Fruit fly (Drosophila melanogaster) whole organism, embryonic: ENCODE measurements around the gene APC4.

Experiments used
- Ada2b ChIP-seq: fragments of 200-800 bp; sonication (Bioruptor generic); IDR thresholded peaks from 2 replicates; pipeline ENCODE4 v1.3.6; 2022; ENCODE audit warnings: missing biosample characterization, missing genetic modification characterization
- Bgb ChIP-seq: fragments of 200-800 bp; sonication (Bioruptor generic); IDR thresholded peaks from 2 replicates; pipeline ENCODE4 v1.3.6; 2022; ENCODE audit warnings: missing biosample characterization, missing genetic modification characterization; ENCODE audit not compliant: partially characterized antibody
- CG14860 ChIP-seq: fragments of 200-800 bp; sonication (Bioruptor generic); IDR thresholded peaks from 3 replicates; pipeline ENCODE4 v1.3.6; 2022; ENCODE audit warnings: missing biosample characterization, missing genetic modification characterization; ENCODE audit not compliant: partially characterized antibody
- CG15073 ChIP-seq: fragments of 200-800 bp; sonication (Bioruptor generic); optimal IDR thresholded peaks from 2 replicates; lab custom pipeline; 2016; ENCODE audit warnings: missing biosample characterization, missing genetic modification characterization
- CG15269 ChIP-seq: fragments of 200-800 bp; sonication (Bioruptor generic); optimal IDR thresholded peaks from 2 replicates; lab custom pipeline; 2018; ENCODE audit warnings: missing biosample characterization, mild to moderate bottlenecking, missing genetic modification characterization, moderate library complexity
- CG1647 ChIP-seq: fragments of 200-800 bp; sonication (Bioruptor generic); optimal IDR thresholded peaks from 3 replicates; lab custom pipeline; 2016; ENCODE audit warnings: missing biosample characterization, missing genetic modification characterization
- CG16779 ChIP-seq: fragments of 200-800 bp; sonication (Bioruptor generic); IDR thresholded peaks from 2 replicates; pipeline ENCODE4 v1.3.6; 2022; ENCODE audit warnings: missing biosample characterization, missing genetic modification characterization
- CG17328 ChIP-seq: fragments of 200-800 bp; sonication (Bioruptor generic); IDR thresholded peaks from 2 replicates; pipeline ENCODE4 v1.3.6; 2022; ENCODE audit warnings: missing biosample characterization, missing genetic modification characterization
- CG2129 ChIP-seq: fragments of 200-800 bp; sonication (Bioruptor generic); IDR thresholded peaks from 2 replicates; pipeline ENCODE4 v1.3.6; 2022; ENCODE audit warnings: missing biosample characterization, missing genetic modification characterization; ENCODE audit not compliant: partially characterized antibody
- CG2712 ChIP-seq: fragments of 200-800 bp; optimal IDR thresholded peaks from 3 replicates; lab custom pipeline; 2019; ENCODE audit warnings: missing biosample characterization, mild to moderate bottlenecking, missing genetic modification characterization, moderate library complexity
- CG2889 ChIP-seq: fragments of 200-800 bp; sonication (Bioruptor generic); IDR thresholded peaks from 3 replicates; pipeline ENCODE4 v1.3.6; 2022; ENCODE audit warnings: missing biosample characterization, missing genetic modification characterization
- CG30403 ChIP-seq: fragments of 200-800 bp; sonication (Bioruptor generic); optimal IDR thresholded peaks from 3 replicates; lab custom pipeline; 2016; ENCODE audit warnings: missing biosample characterization, missing genetic modification characterization
- CG6765 ChIP-seq: fragments of 200-800 bp; sonication (Bioruptor generic); optimal IDR thresholded peaks from 3 replicates; lab custom pipeline; 2017; ENCODE audit warnings: missing biosample characterization, mild to moderate bottlenecking, missing genetic modification characterization
- CG7786 ChIP-seq: fragments of 200-800 bp; sonication (Bioruptor generic); optimal IDR thresholded peaks from 2 replicates; lab custom pipeline; 2016; ENCODE audit warnings: missing biosample characterization, missing genetic modification characterization
- CG8290 ChIP-seq, 3 experiments: fragments of 200-800 bp; sonication (Bioruptor generic); optimal IDR thresholded peaks; 2 replicates each; lab custom pipeline; 2016 to 2019; ENCODE audit warnings: missing biosample characterization in 3 of 3, missing genetic modification characterization in 3 of 3, mild to moderate bottlenecking in 2 of 3, moderate library complexity in 1 of 3
- CG8765 ChIP-seq: fragments of 200-800 bp; sonication (Bioruptor generic); IDR thresholded peaks from 2 replicates; pipeline ENCODE4 v1.3.6; 2022; ENCODE audit warnings: missing biosample characterization, missing genetic modification characterization
- CG8944 ChIP-seq: fragments of 200-800 bp; sonication (Bioruptor generic); optimal IDR thresholded peaks from 3 replicates; lab custom pipeline; 2016; ENCODE audit warnings: missing biosample characterization, missing genetic modification characterization
- CG9932 ChIP-seq: fragments of 200-800 bp; sonication (Bioruptor generic); IDR thresholded peaks from 2 replicates; pipeline ENCODE4 v1.3.6; 2022; ENCODE audit warnings: missing biosample characterization, missing genetic modification characterization
- Dip2 ChIP-seq: fragments of 200-800 bp; sonication (Bioruptor generic); IDR thresholded peaks from 2 replicates; pipeline ENCODE4 v1.3.6; 2022; ENCODE audit warnings: missing biosample characterization, missing genetic modification characterization
- Drgx ChIP-seq: fragments of 200-800 bp; sonication (Bioruptor generic); IDR thresholded peaks from 2 replicates; pipeline ENCODE4 v1.3.6; 2022; ENCODE audit warnings: missing biosample characterization, missing genetic modification characterization
- Fer2 ChIP-seq: fragments of 200-800 bp; sonication (Bioruptor generic); optimal IDR thresholded peaks from 2 replicates; lab custom pipeline; 2018; ENCODE audit warnings: missing biosample characterization, mild to moderate bottlenecking, missing genetic modification characterization, moderate library complexity
- H15 ChIP-seq: fragments of 200-800 bp; sonication (Bioruptor generic); IDR thresholded peaks from 3 replicates; pipeline ENCODE4 v1.3.6; 2022; ENCODE audit warnings: missing biosample characterization, missing genetic modification characterization
- Hr78 ChIP-seq, 2 experiments: fragments of 200-800 bp in 1 of 2; fragments of >200 bp in 1 of 2; sonication (Bioruptor generic) in 1 of 2; optimal IDR thresholded peaks; 2 replicates each; lab custom pipeline; 2017 to 2019; ENCODE audit warnings: missing biosample characterization in 2 of 2, missing genetic modification characterization in 2 of 2, mild to moderate bottlenecking in 1 of 2, moderate library complexity in 1 of 2
- Lim3 ChIP-seq: fragments of 200-800 bp; sonication (Bioruptor generic); IDR thresholded peaks from 2 replicates; pipeline ENCODE4 v1.3.6; 2022; ENCODE audit warnings: missing biosample characterization, missing genetic modification characterization
- Lpt ChIP-seq: fragments of >200 bp; optimal IDR thresholded peaks from 2 replicates; lab custom pipeline; 2018; ENCODE audit warnings: missing biosample characterization, missing genetic modification characterization
- Max ChIP-seq: fragments of 200-800 bp; sonication (Bioruptor generic); optimal IDR thresholded peaks from 2 replicates; lab custom pipeline; 2016; ENCODE audit warnings: missing biosample characterization, mild to moderate bottlenecking, missing genetic modification characterization
- Trl ChIP-seq, 3 experiments: fragments of >200 bp in 2 of 3; fragments of 200-800 bp in 1 of 3; sonication (Bioruptor generic) in 1 of 3; optimal IDR thresholded peaks; 2 replicates in 1 of 3; 3 replicates in 2 of 3; lab custom pipeline; 2016 to 2017; ENCODE audit warnings: missing biosample characterization in 1 of 3, missing genetic modification characterization in 1 of 3
- Usf ChIP-seq: fragments of 200-800 bp; sonication (Bioruptor generic); optimal IDR thresholded peaks from 2 replicates; lab custom pipeline; 2017; ENCODE audit warnings: missing genotype, missing biosample characterization, missing genetic modification characterization
- ase ChIP-seq: fragments of 200-800 bp; sonication (Bioruptor generic); IDR thresholded peaks from 3 replicates; pipeline ENCODE4 v1.3.6; 2022; ENCODE audit warnings: missing biosample characterization, missing genetic modification characterization
- ato ChIP-seq: fragments of 200-800 bp; sonication (Bioruptor generic); IDR thresholded peaks from 2 replicates; pipeline ENCODE4 v1.3.6; 2022; ENCODE audit warnings: missing biosample characterization, missing genetic modification characterization; ENCODE audit not compliant: partially characterized antibody
- btn ChIP-seq: fragments of 200-800 bp; sonication (Bioruptor generic); optimal IDR thresholded peaks from 2 replicates; lab custom pipeline; 2016; ENCODE audit warnings: missing biosample characterization, missing genetic modification characterization
- chm ChIP-seq: fragments of 200-800 bp; sonication (Bioruptor generic); IDR thresholded peaks from 2 replicates; pipeline ENCODE4 v1.3.6; 2022; ENCODE audit warnings: missing biosample characterization, missing genetic modification characterization
- ftz-f1 ChIP-seq: fragments of 200-800 bp; sonication (Bioruptor generic); optimal IDR thresholded peaks from 2 replicates; lab custom pipeline; 2016; ENCODE audit warnings: missing biosample characterization, missing genetic modification characterization
- gce ChIP-seq: fragments of 200-800 bp; sonication (Bioruptor generic); IDR thresholded peaks from 3 replicates; pipeline ENCODE4 v1.3.6; 2022; ENCODE audit warnings: missing biosample characterization, missing genetic modification characterization
- gem ChIP-seq: fragments of 200-800 bp; sonication (Bioruptor generic); optimal IDR thresholded peaks from 2 replicates; lab custom pipeline; 2019; ENCODE audit warnings: missing biosample characterization, mild to moderate bottlenecking, missing genetic modification characterization, moderate library complexity
- grau ChIP-seq: fragments of 200-800 bp; optimal IDR thresholded peaks from 3 replicates; lab custom pipeline; 2019; ENCODE audit warnings: missing biosample characterization, mild to moderate bottlenecking, missing genetic modification characterization, moderate library complexity
- hb ChIP-seq: fragments of 200-800 bp; sonication (Bioruptor generic); IDR thresholded peaks from 3 replicates; pipeline ENCODE4 v1.3.6; 2022; ENCODE audit warnings: missing biosample characterization, missing genetic modification characterization; ENCODE audit not compliant: partially characterized antibody
- jumu ChIP-seq: fragments of 200-800 bp; sonication (Bioruptor generic); optimal IDR thresholded peaks from 3 replicates; lab custom pipeline; 2016; ENCODE audit warnings: missing biosample characterization, missing genetic modification characterization
- kah ChIP-seq: fragments of 200-800 bp; sonication (Bioruptor generic); optimal IDR thresholded peaks from 2 replicates; lab custom pipeline; 2018; ENCODE audit warnings: missing biosample characterization, mild to moderate bottlenecking, missing genetic modification characterization
- lilli ChIP-seq: fragments of 200-800 bp; sonication (Bioruptor generic); optimal IDR thresholded peaks from 3 replicates; lab custom pipeline; 2016; ENCODE audit warnings: missing biosample characterization, missing genetic modification characterization
- lov ChIP-seq, 2 experiments: fragments of 200-800 bp in 1 of 2; fragments of >200 bp in 1 of 2; sonication (Bioruptor generic) in 1 of 2; IDR thresholded peaks in 1 of 2; optimal IDR thresholded peaks in 1 of 2; 2 replicates in 1 of 2; 3 replicates in 1 of 2; pipeline versions ENCODE4 v1.3.6 to Lab custom; 2017 to 2022; ENCODE audit warnings: missing biosample characterization in 1 of 2, missing genetic modification characterization in 1 of 2
- luna ChIP-seq: fragments of 200-800 bp; sonication (Bioruptor generic); optimal IDR thresholded peaks from 2 replicates; lab custom pipeline; 2016; ENCODE audit warnings: missing biosample characterization, missing genetic modification characterization
- phol ChIP-seq: fragments of 200-800 bp; sonication (Bioruptor generic); optimal IDR thresholded peaks from 3 replicates; lab custom pipeline; 2018; ENCODE audit warnings: missing biosample characterization, mild to moderate bottlenecking, missing genetic modification characterization, moderate library complexity
- rib ChIP-seq: fragments of 200-800 bp; sonication (Bioruptor generic); IDR thresholded peaks from 2 replicates; pipeline ENCODE4 v1.3.6; 2022; ENCODE audit warnings: missing biosample characterization, missing genetic modification characterization
- schlank ChIP-seq: fragments of 200-800 bp; sonication (Bioruptor generic); optimal IDR thresholded peaks from 2 replicates; lab custom pipeline; 2018; ENCODE audit warnings: missing biosample characterization, mild to moderate bottlenecking, missing genetic modification characterization
- sna ChIP-seq: fragments of 200-800 bp; sonication (Bioruptor generic); IDR thresholded peaks from 2 replicates; pipeline ENCODE4 v1.3.6; 2022; ENCODE audit warnings: missing biosample characterization, missing genetic modification characterization; ENCODE audit not compliant: partially characterized antibody
- sqz ChIP-seq: fragments of 200-800 bp; sonication (Bioruptor generic); optimal IDR thresholded peaks from 3 replicates; lab custom pipeline; 2018; ENCODE audit warnings: missing biosample characterization, mild to moderate bottlenecking, missing genetic modification characterization
- usp ChIP-seq: fragments of >200 bp; optimal IDR thresholded peaks from 2 replicates; lab custom pipeline; 2017; ENCODE audit warnings: missing biosample characterization, missing genetic modification characterization
- vvl ChIP-seq: fragments of 200-800 bp; sonication (Bioruptor generic); IDR thresholded peaks from 2 replicates; pipeline ENCODE4 v1.3.6; 2022; ENCODE audit warnings: missing biosample characterization, missing genetic modification characterization
- wek ChIP-seq: fragments of 200-800 bp; sonication (Bioruptor generic); optimal IDR thresholded peaks from 3 replicates; lab custom pipeline; 2018; ENCODE audit warnings: missing biosample characterization, mild to moderate bottlenecking, missing genetic modification characterization, moderate library complexity

APC4 gene

dm6 chrX:9062665-9063064 is 20.1 kb upstream of the APC4 start (continued):
- TF ChIP-seq CG2889: no peak
- no peak for TF ChIP-seq Max (GFP tag; lab: Kevin White, UChicago)
- no peak for TF ChIP-seq CG8290 (GFP tag; optimal IDR thresholded peaks at IDR 0.05; lab: Kevin White, UChicago)
- TF ChIP-seq CG8290 (tag; optimal IDR thresholded peaks at IDR 0.05; lab: Kevin White, UChicago): no peak
- TF ChIP-seq schlank (tag; lab: Kevin White, UChicago): no peak
- no peak for TF ChIP-seq ato
- TF ChIP-seq sna: no peak
- TF ChIP-seq Usf (GFP tag; lab: Kevin White, UChicago): no peak
- no peak for TF ChIP-seq Hr78 (GFP tag; optimal IDR thresholded peaks at IDR 0.05; lab: Kevin White, UChicago)
- TF ChIP-seq chm: no peak
- no peak for TF ChIP-seq Lim3 (GFP tag; lab: Robert Waterston, UW)
- TF ChIP-seq Lpt (GFP tag; lab: Kevin White, UChicago): no peak
- TF ChIP-seq CG30403: peak; percentile 13
- no peak for TF ChIP-seq sqz (GFP tag; lab: Kevin White, UChicago)
- no peak for TF ChIP-seq wek (GFP tag; lab: Kevin White, UChicago)
- TF ChIP-seq usp: no peak
- no peak for TF ChIP-seq kah
- TF ChIP-seq CG8944 (GFP tag; lab: Kevin White, UChicago): no peak
- no peak for TF ChIP-seq CG14860
- TF ChIP-seq hb (GFP tag; lab: Robert Waterston, UW): no peak
- no peak for TF ChIP-seq ftz-f1 (GFP tag; lab: Kevin White, UChicago)
- no peak for TF ChIP-seq btn (GFP tag; lab: Kevin White, UChicago)
- no peak for TF ChIP-seq CG15073 (GFP tag; lab: Kevin White, UChicago)
- TF ChIP-seq jumu (GFP tag; lab: Kevin White, UChicago): no peak
- TF ChIP-seq rib (GFP tag; lab: Robert Waterston, UW): no peak
- TF ChIP-seq CG2712: peak; percentile 52
- TF ChIP-seq ase (GFP tag; lab: Robert Waterston, UW): no peak
- TF ChIP-seq lilli (GFP tag; lab: Kevin White, UChicago): no peak
- TF ChIP-seq Dip2 (GFP tag; lab: Robert Waterston, UW): no peak
- TF ChIP-seq H15 (GFP tag; lab: Robert Waterston, UW): no peak
- no peak for TF ChIP-seq Fer2 (tag; lab: Kevin White, UChicago)
- no peak for TF ChIP-seq CG17328 (GFP tag; lab: Robert Waterston, UW)
- TF ChIP-seq CG9932: peak; percentile 24; the same call in 1 of the 2 replicates
- no peak for TF ChIP-seq CG16779
- TF ChIP-seq Drgx: peak; percentile 67
- no peak for TF ChIP-seq luna
- peak; percentile 21 for TF ChIP-seq CG15269 (tag; lab: Kevin White, UChicago)
- TF ChIP-seq Bgb (GFP tag; lab: Robert Waterston, UW): no peak
- TF ChIP-seq lov (optimal IDR thresholded peaks at IDR 0.05; lab: Kevin White, UChicago): no peak
- no peak for TF ChIP-seq lov (GFP tag; IDR thresholded peaks at IDR 0.05; lab: Robert Waterston, UW)
- TF ChIP-seq vvl (GFP tag; lab: Robert Waterston, UW): peak; percentile 34; the same call in 1 of the 2 replicates
- peak; percentile 13 for TF ChIP-seq grau (tag; lab: Kevin White, UChicago)
- TF ChIP-seq CG6765 (GFP tag; lab: Kevin White, UChicago): no peak
- no peak for TF ChIP-seq CG1647 (GFP tag; lab: Kevin White, UChicago)
- no peak for TF ChIP-seq CG8765 (GFP tag; lab: Robert Waterston, UW)
- 0 out of 2 replicates have a peak, but pooled peaks have one; percentile 12 for TF ChIP-seq Ada2b (GFP tag; lab: Robert Waterston, UW)
- no peak for TF ChIP-seq Trl (optimal IDR thresholded peaks at IDR 0.05; lab: Kevin White, UChicago)
- TF ChIP-seq Trl (GFP tag; optimal IDR thresholded peaks at IDR 0.05; lab: Kevin White, UChicago): no peak
- no peak for TF ChIP-seq gce (GFP tag; lab: Robert Waterston, UW)
- TF ChIP-seq CG7786: no peak
- peak; percentile 53 for TF ChIP-seq gem (tag; lab: Kevin White, UChicago)
- TF ChIP-seq CG2129 (GFP tag; lab: Robert Waterston, UW): no peak
- TF ChIP-seq phol (tag; lab: Kevin White, UChicago): no peak
